Fruit fly (Drosophila melanogaster): Measurements from ENCODE around the gene CG10163.
A peak's percentile ranks its signal among the peaks of the same experiment; 100 is the strongest.

DNA sequence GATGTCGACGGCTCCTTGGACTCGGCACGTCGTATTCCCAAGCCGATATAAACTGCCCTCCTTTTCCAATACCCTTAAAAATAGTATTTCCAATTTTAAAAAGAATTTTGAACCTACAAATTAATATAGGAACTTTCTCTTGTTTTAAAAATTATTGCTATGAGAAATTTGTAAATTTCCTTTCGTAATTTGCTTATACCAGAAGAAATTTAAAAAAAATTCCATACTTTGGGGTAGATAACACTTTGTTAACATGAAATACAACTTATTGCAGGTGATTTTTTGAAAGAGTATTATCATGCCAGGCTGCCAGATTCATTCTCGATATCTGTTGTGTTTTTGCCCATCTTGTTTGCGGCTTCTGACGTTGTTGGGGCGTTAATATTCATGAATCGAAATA, 43.9 kb upstream of the CG10163 start:
- TF ChIP-seq br (GFP tag; optimal IDR thresholded peaks at IDR 0.05) (peak; percentile 9), ey (GFP tag; optimal IDR thresholded peaks at IDR 0.05) (peak; percentile 50), OdsH (GFP tag; optimal IDR thresholded peaks at IDR 0.05) (peak; percentile 13), tai (GFP tag; optimal IDR thresholded peaks at IDR 0.05) (no peak), sage (GFP tag; optimal IDR thresholded peaks at IDR 0.05) (no peak), pan (optimal IDR thresholded peaks at IDR 0.05) (no peak), foxo (GFP tag; optimal IDR thresholded peaks at IDR 0.05) (peak in 1 of 2 experiments; percentile 25), h (GFP tag; optimal IDR thresholded peaks at IDR 0.05) (peak; percentile 35), Abd-B (GFP tag; optimal IDR thresholded peaks at IDR 0.05) (no peak), Dfd (GFP tag; optimal IDR thresholded peaks at IDR 0.05) (no peak), lola (GFP tag; optimal IDR thresholded peaks at IDR 0.05) (no peak), rgr (GFP tag; optimal IDR thresholded peaks at IDR 0.05) (peak; percentile 17), HLH106 (tag; optimal IDR thresholded peaks at IDR 0.05) (peak; percentile 50), Hnf4 (GFP tag; optimal IDR thresholded peaks at IDR 0.05) (no peak)
